Worm (Caenorhabditis elegans) whole organism, mixed stage, embryonic: Measurements from ENCODE around the gene srj-54.

ENCODE experiments used
- ceh-83 ChIP-seq: fragments of 200-800 bp; sonication (Bioruptor generic); optimal IDR thresholded peaks from 2 replicates; lab custom pipeline; 2018; ENCODE audit warnings: mild to moderate bottlenecking, missing genetic modification characterization, missing compliant biosample characterization
- elt-3 ChIP-seq: fragments of 150-350 bp; optimal IDR thresholded peaks from 2 replicates; lab custom pipeline; 2014; ENCODE audit warnings: missing biosample characterization, missing genetic modification characterization
- mls-2 ChIP-seq: sonication (generic microtip); optimal IDR thresholded peaks from 2 replicates; lab custom pipeline; 2016; ENCODE audit warnings: mild to moderate bottlenecking, missing genetic modification characterization, moderate library complexity, missing compliant biosample characterization
- nhr-28 ChIP-seq: fragments of 150-350 bp; optimal IDR thresholded peaks from 2 replicates; lab custom pipeline; 2014; ENCODE audit warnings: missing biosample characterization, missing genetic modification characterization
- snpc-4 ChIP-seq: fragments of 150-350 bp; optimal IDR thresholded peaks from 2 replicates; lab custom pipeline; 2014; ENCODE audit warnings: missing biosample characterization, missing genetic modification characterization
- unc-62 ChIP-seq: fragments of 150-350 bp; optimal IDR thresholded peaks from 2 replicates; lab custom pipeline; 2014; ENCODE audit warnings: missing biosample characterization, missing genetic modification reagents, missing genetic modification characterization

ce11 chrV:2861505-2861904 lies 1.9 kb upstream of the srj-54 start, which contains the start of gene srh-270:
- TF ChIP-seq snpc-4 (tag; lab: Kevin White, UChicago), result no peak
- TF ChIP-seq unc-62 (GFP tag; lab: Kevin White, UChicago), result no peak
- no peak for TF ChIP-seq nhr-28 (tag; lab: Kevin White, UChicago)
- no peak for TF ChIP-seq elt-3
- no peak for TF ChIP-seq ceh-83 (GFP tag; lab: Kevin White, UChicago)
- no peak for TF ChIP-seq mls-2 (tag; lab: Kevin White, UChicago)
